Worm (Caenorhabditis elegans) whole organism, early embryonic: ENCODE data around the gene vha-14.

ENCODE experiments used
- B0310.2 ChIP-seq: sonication (generic microtip); optimal IDR thresholded peaks from 2 replicates; lab custom pipeline; 2016; ENCODE audit warnings: mild to moderate bottlenecking, missing genetic modification characterization, missing compliant biosample characterization
- F13C5.2 ChIP-seq: sonication (generic microtip); optimal IDR thresholded peaks from 2 replicates; lab custom pipeline; 2017; ENCODE audit warnings: mild to moderate bottlenecking, missing genetic modification characterization, inconsistent platforms, missing compliant biosample characterization
- aly-1 ChIP-seq: sonication (generic microtip); optimal IDR thresholded peaks from 2 replicates; lab custom pipeline; 2016; ENCODE audit warnings: missing genetic modification characterization, missing compliant biosample characterization
- ama-1 ChIP-seq: fragments of 150-350 bp; optimal IDR thresholded peaks from 2 replicates; lab custom pipeline; 2014
- ceh-13 ChIP-seq: fragments of 200-800 bp; sonication (Bioruptor generic); optimal IDR thresholded peaks from 2 replicates; lab custom pipeline; 2018; ENCODE audit warnings: mild to moderate bottlenecking, missing genetic modification characterization, missing compliant biosample characterization
- ceh-36 ChIP-seq: sonication (generic microtip); optimal IDR thresholded peaks from 2 replicates; lab custom pipeline; 2016; ENCODE audit warnings: missing genetic modification characterization, inconsistent platforms, missing compliant biosample characterization
- ets-7 ChIP-seq: sonication (generic microtip); optimal IDR thresholded peaks from 2 replicates; lab custom pipeline; 2016; ENCODE audit warnings: missing genotype, missing genetic modification characterization, missing compliant biosample characterization
- flt-1 ChIP-seq: fragments of 200-800 bp; sonication (Bioruptor generic); IDR thresholded peaks from 2 replicates; pipeline ENCODE4 v1.3.6; 2022; ENCODE audit warnings: missing genetic modification characterization, missing compliant biosample characterization
- hmbx-1 ChIP-seq: sonication (generic microtip); optimal IDR thresholded peaks from 2 replicates; lab custom pipeline; 2016; ENCODE audit warnings: mild to moderate bottlenecking, missing genetic modification characterization, missing compliant biosample characterization
- hmg-4 ChIP-seq: fragments of 200-800 bp; sonication (Bioruptor generic); optimal IDR thresholded peaks from 2 replicates; lab custom pipeline; 2018; ENCODE audit warnings: mild to moderate bottlenecking, missing genetic modification characterization, missing compliant biosample characterization
- hnd-1 ChIP-seq: sonication (generic microtip); optimal IDR thresholded peaks from 2 replicates; lab custom pipeline; 2016; ENCODE audit warnings: missing genetic modification characterization, missing compliant biosample characterization
- pes-1 ChIP-seq: fragments of 200-800 bp; sonication (Bioruptor generic); IDR thresholded peaks from 2 replicates; pipeline ENCODE4 v1.3.6; 2022; ENCODE audit warnings: missing genetic modification reagents, missing genetic modification characterization, missing compliant biosample characterization
- scrt-1 ChIP-seq: fragments of 200-800 bp; sonication (Bioruptor generic); IDR thresholded peaks from 2 replicates; pipeline ENCODE4 v1.3.6; 2022; ENCODE audit warnings: missing genetic modification characterization, missing compliant biosample characterization
- sea-1 ChIP-seq: fragments of 200-800 bp; sonication (Bioruptor generic); conservative IDR thresholded peaks from 2 replicates; pipeline ENCODE4 v1.3.6; 2022; ENCODE audit warnings: missing genetic modification characterization, missing compliant biosample characterization
- tbx-11 ChIP-seq: fragments of 200-800 bp; sonication (Bioruptor generic); IDR thresholded peaks from 2 replicates; pipeline ENCODE4 v1.3.6; 2022; ENCODE audit warnings: missing genetic modification characterization, missing compliant biosample characterization
- tbx-37 ChIP-seq: fragments of 200-800 bp; sonication (Bioruptor generic); conservative IDR thresholded peaks from 2 replicates; pipeline ENCODE4 v1.3.6; 2022; ENCODE audit warnings: missing genetic modification reagents, missing genetic modification characterization, missing compliant biosample characterization
- tra-4 ChIP-seq: sonication (generic microtip); optimal IDR thresholded peaks from 2 replicates; lab custom pipeline; 2017; ENCODE audit warnings: missing genetic modification characterization, missing compliant biosample characterization

Gene vha-14

DNA sequence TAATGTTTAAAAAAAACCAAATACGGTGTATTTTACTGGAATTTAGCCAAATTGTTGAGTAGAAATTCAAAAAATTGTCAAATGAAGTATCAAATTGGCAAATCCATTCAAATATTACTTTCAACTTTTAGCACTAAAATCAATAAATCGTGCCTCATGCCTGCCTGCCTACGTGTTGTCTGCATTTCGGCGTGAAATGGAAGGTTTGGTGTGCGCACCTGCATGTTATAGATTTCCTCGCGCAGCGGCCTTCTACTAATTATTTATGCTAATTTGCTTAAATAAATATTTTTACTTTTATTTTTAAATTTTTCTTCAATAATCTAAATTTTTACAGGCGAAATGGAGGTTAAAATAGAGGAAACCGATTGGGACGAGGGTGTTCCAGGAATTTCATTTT, 20.9 kb downstream of the vha-14 start, which contains the start of gene ZK1098.2:
TSS of gene ZK1098.2 (plus strand) at position 336 of the 400 bp plus-strand sequence.
- TF ChIP-seq F13C5.2 (tag; lab: Kevin White, UChicago) = no peak
- no peak for TF ChIP-seq ceh-13
- no peak for TF ChIP-seq pes-1 (GFP tag; lab: Robert Waterston, UW)
- no peak for TF ChIP-seq tra-4 (tag; lab: Kevin White, UChicago)
- no peak for TF ChIP-seq ets-7 (tag; lab: Kevin White, UChicago)
- TF ChIP-seq hmg-4 = no peak
- no peak for TF ChIP-seq B0310.2
- no peak for TF ChIP-seq hnd-1 (tag; lab: Kevin White, UChicago)
- no peak for TF ChIP-seq tbx-11 (GFP tag; lab: Robert Waterston, UW)
- TF ChIP-seq ceh-36 (tag; lab: Kevin White, UChicago) = no peak
- TF ChIP-seq ama-1 (lab: Kevin White, UChicago) = no peak
- no peak for TF ChIP-seq sea-1 (GFP tag; lab: Robert Waterston, UW)
- no peak for TF ChIP-seq flt-1
- TF ChIP-seq aly-1 (tag; lab: Kevin White, UChicago) = no peak
- no peak for TF ChIP-seq tbx-37 (GFP tag; lab: Robert Waterston, UW)
- no peak for TF ChIP-seq scrt-1

DNA sequence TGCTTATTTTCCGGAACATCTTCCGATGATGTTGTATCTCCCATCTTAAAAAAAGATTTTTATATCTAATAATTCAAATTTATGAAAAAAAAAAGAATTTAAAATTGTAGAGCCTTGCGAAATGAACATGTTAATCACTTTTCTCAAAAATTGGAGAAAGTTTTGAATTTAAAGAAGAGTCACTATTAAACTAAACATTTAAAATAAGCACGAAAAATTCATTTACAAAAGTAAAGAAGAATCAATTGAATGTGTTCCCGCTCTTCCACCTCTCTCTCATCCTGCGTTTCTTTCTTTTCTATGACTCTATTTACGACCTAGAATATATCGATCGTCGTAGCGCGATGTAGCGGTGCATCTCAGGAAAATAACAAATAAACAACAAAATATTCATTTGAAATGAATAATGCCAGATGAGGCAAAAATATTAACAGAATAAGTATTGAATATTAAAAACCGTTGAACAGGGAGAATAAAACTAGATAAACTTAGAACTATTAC, 30.8 kb downstream of the vha-14 start, which contains the start of gene ZK1098.3:
TSS of gene ZK1098.3 (minus strand) at position 51 of the 501 bp plus-strand sequence.
- TF ChIP-seq sea-1 (GFP tag; lab: Robert Waterston, UW) (no peak), flt-1 (no peak), B0310.2 (no peak), ceh-36 (tag; lab: Kevin White, UChicago) (no peak), scrt-1 (no peak), hnd-1 (tag; lab: Kevin White, UChicago) (no peak), aly-1 (tag; lab: Kevin White, UChicago) (no peak), hmg-4 (no peak), tbx-37 (GFP tag; lab: Robert Waterston, UW) (no peak), tbx-11 (GFP tag; lab: Robert Waterston, UW) (no peak), ceh-13 (no peak), ets-7 (tag; lab: Kevin White, UChicago) (no peak), hmbx-1 (no peak), F13C5.2 (tag; lab: Kevin White, UChicago) (no peak), pes-1 (GFP tag; lab: Robert Waterston, UW) (no peak), ama-1 (lab: Kevin White, UChicago) (no peak), tra-4 (tag; lab: Kevin White, UChicago) (no peak)

DNA sequence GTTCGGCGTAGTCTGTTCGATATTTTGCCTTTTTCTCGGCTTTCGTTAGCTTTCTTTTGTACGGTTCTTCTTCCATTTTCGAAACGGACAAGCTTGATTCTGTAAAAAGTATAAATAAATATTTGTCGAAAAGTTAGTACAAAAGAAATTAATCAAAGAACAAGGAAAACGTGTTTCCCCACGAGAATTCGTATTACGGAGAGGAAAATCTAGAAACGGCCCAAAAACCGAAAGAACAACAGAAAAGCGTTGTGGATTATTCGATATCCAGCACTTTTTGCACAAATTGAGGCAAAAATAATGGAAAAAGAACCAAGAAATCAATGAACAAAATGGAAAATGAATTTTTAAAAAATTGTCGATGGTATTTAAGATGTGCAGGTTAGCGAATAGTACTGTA, 34.4 kb downstream of the vha-14 start, which contains the start of gene mut-7:
TSS of gene mut-7 (minus strand) at position 101 of the 400 bp plus-strand sequence.
- TF ChIP-seq pes-1 (GFP tag; lab: Robert Waterston, UW) (no peak), tbx-11 (GFP tag; lab: Robert Waterston, UW) (no peak), F13C5.2 (tag; lab: Kevin White, UChicago) (no peak), scrt-1 (no peak), ets-7 (tag; lab: Kevin White, UChicago) (no peak), flt-1 (no peak), sea-1 (GFP tag; lab: Robert Waterston, UW) (no peak), hmbx-1 (no peak), B0310.2 (no peak), hmg-4 (no peak), ceh-13 (no peak), ceh-36 (tag; lab: Kevin White, UChicago) (no peak), aly-1 (tag; lab: Kevin White, UChicago) (no peak), tra-4 (tag; lab: Kevin White, UChicago) (no peak), tbx-37 (GFP tag; lab: Robert Waterston, UW) (no peak), hnd-1 (tag; lab: Kevin White, UChicago) (no peak), ama-1 (lab: Kevin White, UChicago) (no peak)

DNA sequence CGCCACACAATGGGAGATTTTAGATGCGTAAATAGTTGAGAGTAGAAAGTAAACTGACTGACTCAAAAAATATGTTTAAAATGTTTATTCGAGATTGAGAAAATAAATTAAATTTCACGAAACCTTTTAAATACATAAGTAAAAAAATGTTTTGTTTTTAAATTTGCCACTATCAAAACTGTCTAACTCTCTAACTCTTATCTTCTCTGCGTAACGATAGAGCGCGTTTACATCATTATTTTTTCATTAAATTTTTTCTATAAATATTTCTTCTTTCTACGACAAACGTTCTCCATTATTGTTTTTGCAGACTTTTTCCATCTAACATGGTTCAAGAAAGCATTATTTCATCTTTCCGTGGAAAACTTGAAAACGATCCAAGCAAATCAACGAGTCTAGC, 34.9 kb downstream of the vha-14 start, which contains the start of gene eif-2Balpha:
TSS of gene eif-2Balpha (plus strand) at position 304 of the 400 bp plus-strand sequence.
- TF ChIP-seq scrt-1 = no peak
- TF ChIP-seq hmg-4 = no peak
- no peak for TF ChIP-seq pes-1 (GFP tag; lab: Robert Waterston, UW)
- TF ChIP-seq hmbx-1 = no peak
- TF ChIP-seq F13C5.2 (tag; lab: Kevin White, UChicago) = no peak
- TF ChIP-seq flt-1 = no peak
- no peak for TF ChIP-seq tbx-11 (GFP tag; lab: Robert Waterston, UW)
- TF ChIP-seq aly-1 (tag; lab: Kevin White, UChicago) = no peak
- no peak for TF ChIP-seq ceh-13
- TF ChIP-seq hnd-1 (tag; lab: Kevin White, UChicago) = no peak
- no peak for TF ChIP-seq ceh-36 (tag; lab: Kevin White, UChicago)
- no peak for TF ChIP-seq B0310.2
- TF ChIP-seq ets-7 (tag; lab: Kevin White, UChicago) = no peak
- no peak for TF ChIP-seq tbx-37 (GFP tag; lab: Robert Waterston, UW)
- no peak for TF ChIP-seq tra-4 (tag; lab: Kevin White, UChicago)

DNA sequence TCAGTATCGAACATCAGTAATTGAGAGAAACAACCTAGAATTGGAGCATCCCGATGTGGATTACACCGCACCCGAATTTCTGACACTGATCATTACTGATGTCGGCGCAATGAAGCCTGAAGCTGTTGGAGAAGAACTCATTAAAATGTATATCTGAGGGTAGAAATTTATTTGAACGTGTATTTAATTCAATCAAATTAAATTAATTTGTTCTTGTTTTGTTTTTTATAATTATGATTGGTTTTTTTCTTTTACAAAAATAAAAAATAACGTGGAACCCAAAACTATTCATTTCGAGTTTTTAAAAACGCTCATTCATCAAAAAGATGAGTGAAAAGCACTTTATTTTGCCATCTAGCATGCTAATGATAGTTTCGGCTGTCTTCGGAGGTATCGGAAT, 36.2 kb downstream of the vha-14 start, which contains the start of gene ZK1098.9:
TSS of gene ZK1098.9 (plus strand) at position 301 of the 400 bp plus-strand sequence.
- no peak for TF ChIP-seq hmg-4

DNA sequence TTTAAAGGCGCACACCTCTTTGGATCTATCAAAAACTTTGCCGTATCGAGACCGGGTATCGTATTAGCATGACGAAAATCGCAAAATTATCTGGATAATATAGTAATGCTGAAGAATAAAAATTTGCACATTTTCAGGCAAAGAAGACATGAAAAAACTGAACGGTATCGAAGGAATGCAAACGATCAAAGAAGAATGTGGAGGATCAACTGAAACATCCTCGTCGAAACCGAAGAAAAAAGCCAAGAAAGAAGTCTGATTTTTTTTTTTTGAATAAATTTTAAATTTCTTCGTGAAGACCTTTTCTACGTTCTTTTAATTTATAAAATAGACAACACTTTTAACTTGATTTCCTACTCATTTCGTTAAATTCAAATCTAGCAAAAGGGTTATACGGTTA, 36.9 kb downstream of the vha-14 start, which contains the start of gene ZK1098.12:
TSS of gene ZK1098.12 (plus strand) at position 301 of the 400 bp plus-strand sequence.
- no peak for TF ChIP-seq tra-4 (tag; lab: Kevin White, UChicago)
- TF ChIP-seq ceh-36 (tag; lab: Kevin White, UChicago) = no peak
- TF ChIP-seq ceh-13 = no peak
- no peak for TF ChIP-seq ets-7 (tag; lab: Kevin White, UChicago)
- TF ChIP-seq B0310.2 = no peak
- TF ChIP-seq hmbx-1 = no peak
- TF ChIP-seq hmg-4 = no peak
- TF ChIP-seq aly-1 (tag; lab: Kevin White, UChicago) = no peak
- TF ChIP-seq flt-1 = no peak
- no peak for TF ChIP-seq tbx-37 (GFP tag; lab: Robert Waterston, UW)
- TF ChIP-seq hnd-1 (tag; lab: Kevin White, UChicago) = no peak
- TF ChIP-seq ama-1 (lab: Kevin White, UChicago) = no peak
- no peak for TF ChIP-seq scrt-1
- no peak for TF ChIP-seq tbx-11 (GFP tag; lab: Robert Waterston, UW)
- TF ChIP-seq pes-1 (GFP tag; lab: Robert Waterston, UW) = no peak
- TF ChIP-seq sea-1 (GFP tag; lab: Robert Waterston, UW) = no peak
- TF ChIP-seq F13C5.2 (tag; lab: Kevin White, UChicago) = no peak
